Worm (Caenorhabditis elegans) whole organism, midembryonic: ENCODE measurements around the gene K08A2.2.

Experiments used
- flt-1 ChIP-seq: fragments of 200-800 bp; sonication (Bioruptor generic); IDR thresholded peaks from 2 replicates; pipeline ENCODE4 v1.3.6; 2022; ENCODE audit warnings: missing genetic modification characterization, missing compliant biosample characterization
- klf-2 ChIP-seq: fragments of 200-800 bp; sonication (Bioruptor generic); conservative IDR thresholded peaks from 2 replicates; pipeline ENCODE4 v1.3.6; 2022; ENCODE audit warnings: missing genetic modification reagents, missing genetic modification characterization, missing compliant biosample characterization
- ref-1 ChIP-seq: fragments of 200-800 bp; sonication (Bioruptor generic); conservative IDR thresholded peaks from 2 replicates; pipeline ENCODE4 v1.3.6; 2022; ENCODE audit warnings: missing genetic modification reagents, missing genetic modification characterization, missing compliant biosample characterization
- ztf-29 ChIP-seq: fragments of 200-800 bp; sonication (Bioruptor generic); IDR thresholded peaks from 2 replicates; pipeline ENCODE4 v1.3.6; 2022; ENCODE audit warnings: missing genetic modification reagents, missing genetic modification characterization, missing compliant biosample characterization

DNA sequence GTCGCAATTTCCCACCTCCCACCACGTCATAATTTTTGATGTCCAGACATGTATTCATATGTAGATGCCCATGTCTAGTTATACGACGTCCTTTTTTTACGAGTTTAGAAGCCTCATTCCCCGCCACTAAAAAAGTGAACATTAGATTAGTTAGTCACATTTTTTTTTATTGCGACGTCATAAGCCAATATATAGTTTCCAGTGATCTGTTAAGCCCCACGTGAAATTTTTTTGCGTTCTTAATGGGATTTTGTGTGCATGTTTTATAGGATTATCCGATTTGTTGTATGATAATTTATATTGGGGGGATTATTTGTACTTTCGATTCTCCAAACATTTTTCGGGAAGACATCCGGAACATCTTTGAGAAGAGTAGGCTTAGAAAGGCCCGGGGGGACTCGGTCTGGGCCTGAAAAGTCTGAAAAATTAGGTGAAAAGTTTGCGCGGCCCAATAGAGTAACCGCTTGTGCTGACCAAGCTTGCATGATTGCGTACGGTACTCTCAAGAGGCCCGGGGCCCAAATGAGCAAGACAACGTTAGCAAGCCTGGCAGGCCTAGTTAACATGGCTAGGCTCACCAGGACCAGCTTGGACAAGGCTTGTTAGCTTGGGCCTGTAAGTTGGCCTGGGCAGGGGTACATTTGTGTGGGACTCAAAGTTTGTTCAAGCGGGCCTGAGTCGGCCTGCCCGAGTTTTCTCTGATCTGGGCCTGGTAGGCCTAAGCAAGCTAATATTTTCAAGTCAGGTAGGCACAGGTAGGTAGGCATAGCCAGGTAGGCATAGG, 26.0 kb upstream of the K08A2.2 start:
- TF ChIP-seq ref-1 (GFP tag; lab: Robert Waterston, UW) (no peak), klf-2 (GFP tag; lab: Robert Waterston, UW) (no peak), ztf-29 (GFP tag; lab: Robert Waterston, UW) (no peak), flt-1 (GFP tag; lab: Robert Waterston, UW) (no peak)
